Worm (Caenorhabditis elegans) whole organism, young adult: Measurements from ENCODE around the gene zmp-2.
A peak's percentile ranks its signal among the peaks of the same experiment; 100 is the strongest.

ENCODE experiments used
- C17E4.6 ChIP-seq: fragments of 200-800 bp; sonication (Bioruptor generic); IDR thresholded peaks from 2 replicates; pipeline ENCODE4 v1.3.6; 2022; ENCODE audit warnings: missing genetic modification reagents, missing genetic modification characterization, missing compliant biosample characterization
- T07F8.4 ChIP-seq: sonication (generic microtip); optimal IDR thresholded peaks from 2 replicates; lab custom pipeline; 2016; ENCODE audit warnings: mild to moderate bottlenecking, missing genetic modification characterization, moderate library complexity, missing compliant biosample characterization
- ama-1 ChIP-seq, 3 experiments: fragments of 150-350 bp in 1 of 3; sonication (generic microtip) in 2 of 3; optimal IDR thresholded peaks; 2 replicates each; lab custom pipeline; 2014 to 2018; ENCODE audit warnings: missing biosample characterization in 2 of 3, missing genetic modification characterization in 2 of 3, missing genetic modification reagents in 2 of 3
- aptf-3 ChIP-seq: fragments of 200-800 bp; sonication (Bioruptor generic); IDR thresholded peaks from 2 replicates; pipeline ENCODE4 v1.3.6; 2022; ENCODE audit warnings: missing genetic modification characterization, missing compliant biosample characterization
- cebp-1 ChIP-seq, 2 experiments: fragments of 200-800 bp in 1 of 2; sonication (Bioruptor generic) in 1 of 2; sonication (generic microtip) in 1 of 2; IDR thresholded peaks in 1 of 2; optimal IDR thresholded peaks in 1 of 2; 2 replicates each; pipeline versions ENCODE4 v1.3.6 to Lab custom; 2017 to 2022; ENCODE audit warnings: missing compliant biosample characterization in 2 of 2, missing genetic modification characterization in 2 of 2, mild to moderate bottlenecking in 1 of 2, missing genetic modification reagents in 1 of 2, moderate library complexity in 1 of 2
- ceh-40 ChIP-seq: fragments of 200-800 bp; sonication (Bioruptor generic); IDR thresholded peaks from 2 replicates; pipeline ENCODE4 v1.3.6; 2022; ENCODE audit warnings: missing genetic modification characterization, missing compliant biosample characterization
- chd-7 ChIP-seq: sonication (generic microtip); optimal IDR thresholded peaks from 2 replicates; lab custom pipeline; 2016; ENCODE audit warnings: mild to moderate bottlenecking, missing genetic modification characterization, moderate library complexity, missing compliant biosample characterization
- dpl-1 ChIP-seq: fragments of 150-350 bp; optimal IDR thresholded peaks from 2 replicates; lab custom pipeline; 2014; ENCODE audit warnings: missing biosample characterization, missing genetic modification reagents, missing genetic modification characterization
- efl-1 ChIP-seq: fragments of 150-350 bp; optimal IDR thresholded peaks from 2 replicates; lab custom pipeline; 2014; ENCODE audit warnings: missing biosample characterization, missing genetic modification reagents, missing genetic modification characterization
- hlh-12 ChIP-seq: sonication (generic microtip); optimal IDR thresholded peaks from 2 replicates; lab custom pipeline; 2016; ENCODE audit warnings: missing genetic modification characterization, missing compliant biosample characterization
- hsf-1 ChIP-seq: fragments of 200-800 bp; sonication (Bioruptor generic); IDR thresholded peaks from 2 replicates; pipeline ENCODE4 v1.3.6; 2022; ENCODE audit warnings: missing genetic modification reagents, missing genetic modification characterization, missing compliant biosample characterization
- nfyb-1 ChIP-seq: fragments of 200-800 bp; sonication (Bioruptor generic); IDR thresholded peaks from 2 replicates; pipeline ENCODE4 v1.3.6; 2022; ENCODE audit warnings: missing genetic modification reagents, missing genetic modification characterization, missing compliant biosample characterization
- nhr-80 ChIP-seq: sonication (generic microtip); optimal IDR thresholded peaks from 2 replicates; lab custom pipeline; 2016; ENCODE audit warnings: missing genetic modification characterization, missing compliant biosample characterization
- pbrm-1 ChIP-seq: fragments of 200-800 bp; sonication (Bioruptor generic); IDR thresholded peaks from 2 replicates; pipeline ENCODE4 v1.3.6; 2022; ENCODE audit warnings: missing genetic modification reagents, missing genetic modification characterization, missing compliant biosample characterization
- pha-4 ChIP-seq: fragments of 150-350 bp; sonication (generic microtip); optimal IDR thresholded peaks from 2 replicates; lab custom pipeline; 2014; ENCODE audit warnings: missing biosample characterization, missing genetic modification reagents, missing genetic modification characterization
- snpc-3.4 ChIP-seq: sonication (generic microtip); optimal IDR thresholded peaks from 2 replicates; lab custom pipeline; 2017; ENCODE audit warnings: missing genetic modification characterization, mild to moderate bottlenecking, missing compliant biosample characterization, antibody characterized with exemption, moderate library complexity, missing genotype, missing genetic modification reagents
- snpc-4 ChIP-seq, 5 experiments: fragments of 150-350 bp in 1 of 5; sonication (generic microtip) in 4 of 5; optimal IDR thresholded peaks; 2 replicates each; lab custom pipeline; 2014 to 2018; ENCODE audit warnings: missing genetic modification characterization in 5 of 5, missing biosample characterization in 3 of 5, antibody characterized with exemption in 2 of 5, mild to moderate bottlenecking in 2 of 5, missing compliant biosample characterization in 2 of 5, missing genotype in 2 of 5, moderate library complexity in 2 of 5, missing genetic modification reagents in 1 of 5
- xnd-1 ChIP-seq: sonication (generic microtip); optimal IDR thresholded peaks from 2 replicates; lab custom pipeline; 2016; ENCODE audit warnings: missing genotype, missing genetic modification reagents, missing genetic modification characterization, missing compliant biosample characterization
- ztf-25 ChIP-seq: fragments of 200-800 bp; sonication (Bioruptor generic); IDR thresholded peaks from 2 replicates; pipeline ENCODE4 v1.3.6; 2022; ENCODE audit warnings: missing genetic modification reagents, missing genetic modification characterization, missing compliant biosample characterization
- ztf-26 ChIP-seq: sonication (generic microtip); optimal IDR thresholded peaks from 2 replicates; lab custom pipeline; 2017; ENCODE audit warnings: missing genetic modification characterization, missing compliant biosample characterization

zmp-2 gene

ce11 chrIII:2686064-2686463 is 49.9 kb downstream of the zmp-2 start, which contains the start of the genes Y71H2AL.2, Y71H2AL.4 and pbo-1 (continued):
- TF ChIP-seq nfyb-1 (GFP tag; lab: Robert Waterston, UW) (no peak), aptf-3 (GFP tag; lab: Robert Waterston, UW) (no peak), T07F8.4 (no peak), ztf-25 (GFP tag; lab: Robert Waterston, UW) (no peak), hsf-1 (GFP tag; lab: Robert Waterston, UW) (no peak), ama-1 (optimal IDR thresholded peaks at IDR 0.05; lab: Kevin White, UChicago) (no peak), ama-1 (GFP tag; optimal IDR thresholded peaks at IDR 0.05; lab: Kevin White, UChicago) (no peak), ztf-26 (tag; lab: Kevin White, UChicago) (no peak)

ce11 chrIII:2686663-2687062 is 50.5 kb downstream of the zmp-2 start:
- TF ChIP-seq snpc-4 (GFP tag; optimal IDR thresholded peaks at IDR 0.05; lab: Kevin White, UChicago) = no peak
- no peak for TF ChIP-seq snpc-4 (tag; optimal IDR thresholded peaks at IDR 0.05; lab: Kevin White, UChicago)
- no peak for TF ChIP-seq chd-7 (tag; lab: Kevin White, UChicago)
- TF ChIP-seq efl-1 (GFP tag; lab: Kevin White, UChicago) = no peak
- no peak for TF ChIP-seq xnd-1
- no peak for TF ChIP-seq snpc-3.4 (tag; lab: Kevin White, UChicago)
- TF ChIP-seq pha-4 = no peak
- no peak for TF ChIP-seq dpl-1 (GFP tag; lab: Kevin White, UChicago)
- no peak for TF ChIP-seq T07F8.4
- TF ChIP-seq C17E4.6 (GFP tag; lab: Robert Waterston, UW) = no peak
- TF ChIP-seq pbrm-1 (GFP tag; lab: Robert Waterston, UW) = no peak
- TF ChIP-seq hlh-12 (tag; lab: Kevin White, UChicago) = no peak

- TF ChIP-seq cebp-1 (GFP tag; IDR thresholded peaks at IDR 0.05; lab: Robert Waterston, UW) (no peak), cebp-1 (tag; optimal IDR thresholded peaks at IDR 0.05; lab: Kevin White, UChicago) (peak; percentile 9), ceh-40 (GFP tag; lab: Robert Waterston, UW) (no peak), nhr-80 (tag; lab: Kevin White, UChicago) (peak; percentile 71)
- TF ChIP-seq, all 124 proteins: peak for 2
These were observed 51.2 kb downstream of the zmp-2 start for ce11 chrIII:2687412-2687811.
